Worm (Caenorhabditis elegans) whole organism, L4 larva: ENCODE data around the gene B0272.3.
A peak's percentile ranks its signal among the peaks of the same experiment; 100 is the strongest.

Experiments used
- aha-1 ChIP-seq: fragments of 150-350 bp; peaks from one replicate; lab custom pipeline; 2014; ENCODE audit warnings: missing biosample characterization, missing genetic modification characterization
- gei-8 ChIP-seq: fragments of 200-800 bp; sonication (Bioruptor generic); optimal IDR thresholded peaks from 2 replicates; lab custom pipeline; 2018; ENCODE audit warnings: mild to moderate bottlenecking, missing genetic modification characterization, missing compliant biosample characterization
- skn-1 ChIP-seq: fragments of 150-350 bp; optimal IDR thresholded peaks from 2 replicates; lab custom pipeline; 2014; ENCODE audit warnings: missing biosample characterization, missing genetic modification characterization

B0272.3 gene

ce11 chrX:9476752-9477151 is 45.5 kb downstream of the B0272.3 start:
- TF ChIP-seq aha-1 (tag; lab: Kevin White, UChicago), result peak; percentile 92
- TF ChIP-seq gei-8 (GFP tag; lab: Kevin White, UChicago), result no peak
- no peak for TF ChIP-seq skn-1 (tag; lab: Kevin White, UChicago)
